Fruit fly (Drosophila melanogaster): Measurements from ENCODE around the gene opm.
A peak's percentile ranks its signal among the peaks of the same experiment; 100 is the strongest.

opm gene

DNA sequence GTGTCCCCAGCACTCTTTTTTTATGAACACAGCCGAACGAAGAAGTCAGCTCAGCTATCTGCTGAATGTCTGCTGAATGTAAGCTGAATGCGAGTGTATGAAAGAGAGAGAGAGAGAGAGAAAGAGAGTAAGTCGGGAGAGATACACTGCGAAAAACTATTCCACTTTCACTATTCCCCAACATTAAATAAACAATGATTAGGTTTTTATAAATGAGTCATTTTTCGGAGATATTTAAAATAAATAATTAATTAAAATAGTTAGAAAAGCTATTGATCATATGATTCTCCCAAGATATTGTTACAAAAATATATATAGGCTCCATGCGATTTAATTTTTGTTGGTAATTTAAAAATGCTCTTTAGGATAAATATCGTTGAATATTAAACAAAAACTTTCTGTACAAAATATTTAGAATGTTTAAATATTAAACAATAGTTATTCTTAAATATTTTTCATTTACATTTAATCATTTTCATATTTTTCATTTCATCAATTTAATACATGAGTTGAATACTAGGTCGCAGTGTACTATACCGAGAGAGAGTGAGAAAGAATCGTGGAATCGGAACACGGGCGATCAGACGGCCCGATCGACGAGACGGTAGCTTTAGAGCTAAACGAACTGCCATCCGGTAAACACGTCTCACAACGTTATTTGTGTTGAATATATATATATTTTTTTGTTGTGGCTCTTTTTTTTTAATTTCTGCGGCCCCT lies 42.2 kb downstream of the opm start, which contains the start of gene be (continued):
- TF ChIP-seq CG15073 (GFP tag; optimal IDR thresholded peaks at IDR 0.05) (no peak), CG6791 (GFP tag; IDR thresholded peaks at IDR 0.05; ENCODE audit: partially characterized antibody) (no peak), pita (GFP tag; optimal IDR thresholded peaks at IDR 0.05) (no peak), disco-r (GFP tag; optimal IDR thresholded peaks at IDR 0.05) (no peak), CG11695 (GFP tag; IDR thresholded peaks at IDR 0.05) (peak; percentile 79), al (GFP tag; IDR thresholded peaks at IDR 0.05) (peak; percentile 44; the same call in 1 of the 2 replicates), CG12942 (GFP tag; optimal IDR thresholded peaks at IDR 0.05) (peak; percentile 46), Side (GFP tag; optimal IDR thresholded peaks at IDR 0.05) (no peak), Hmr (GFP tag; optimal IDR thresholded peaks at IDR 0.05) (peak; percentile 48), CG18599 (GFP tag; optimal IDR thresholded peaks at IDR 0.05) (peak; percentile 52), sna (GFP tag; IDR thresholded peaks at IDR 0.05; ENCODE audit: partially characterized antibody) (no peak), CG32532 (GFP tag; IDR thresholded peaks at IDR 0.05) (peak; percentile 71), Sry-β (GFP tag; optimal IDR thresholded peaks at IDR 0.05) (no peak), ken (GFP tag; IDR thresholded peaks at IDR 0.05) (no peak), gfzf (GFP tag; optimal IDR thresholded peaks at IDR 0.05) (no peak), CG13287 (GFP tag; IDR thresholded peaks at IDR 0.05; ENCODE audit: partially characterized antibody) (peak; percentile 10; the same call in 1 of the 2 replicates), CG14014 (GFP tag; IDR thresholded peaks at IDR 0.05) (peak; percentile 64), odd (GFP tag; optimal IDR thresholded peaks at IDR 0.05) (peak; percentile 68), CG17612 (GFP tag; IDR thresholded peaks at IDR 0.05) (no peak), Fer1 (GFP tag; optimal IDR thresholded peaks at IDR 0.05) (peak; percentile 22), CG14050 (GFP tag; IDR thresholded peaks at IDR 0.05) (peak; percentile 18; the same call in 1 of the 3 replicates), tgo (GFP tag; IDR thresholded peaks at IDR 0.05) (peak; percentile 77), CG4328 (GFP tag; optimal IDR thresholded peaks at IDR 0.05) (peak; percentile 73), corto (GFP tag; optimal IDR thresholded peaks at IDR 0.05) (peak; percentile 35), CG9215 (GFP tag; IDR thresholded peaks at IDR 0.05) (no peak; the same call in none of the 2 replicates), CG42726 (GFP tag; IDR thresholded peaks at IDR 0.05; ENCODE audit: partially characterized antibody) (no peak), sima (GFP tag; optimal IDR thresholded peaks at IDR 0.05) (no peak), CG34224 (GFP tag; IDR thresholded peaks at IDR 0.05; ENCODE audit: partially characterized antibody) (no peak), CG8359 (GFP tag; optimal IDR thresholded peaks at IDR 0.05; ENCODE audit: borderline replicate concordance) (no peak), Bgb (GFP tag; IDR thresholded peaks at IDR 0.05; ENCODE audit: partially characterized antibody) (peak; percentile 14; the same call in 1 of the 2 replicates), Nf-YA (GFP tag; IDR thresholded peaks at IDR 0.05) (0 out of 2 replicates have a peak, but pooled peaks have one; percentile 16), bcd (GFP tag; optimal IDR thresholded peaks at IDR 0.05) (peak; percentile 64), CG9932 (GFP tag; IDR thresholded peaks at IDR 0.05) (peak; percentile 69), CG34422 (GFP tag; IDR thresholded peaks at IDR 0.05) (no peak), Eip74EF (GFP tag; optimal IDR thresholded peaks at IDR 0.05) (peak in 1 of 2 experiments; percentile 50), CG2889 (GFP tag; IDR thresholded peaks at IDR 0.05) (no peak), CG1647 (GFP tag; optimal IDR thresholded peaks at IDR 0.05) (no peak), CG14710 (tag; optimal IDR thresholded peaks at IDR 0.05) (peak; percentile 87), Stat92E (GFP tag; optimal IDR thresholded peaks at IDR 0.05) (no peak), gsb (GFP tag; IDR thresholded peaks at IDR 0.05) (no peak), CG15479 (GFP tag; optimal IDR thresholded peaks at IDR 0.05) (no peak), klu (GFP tag; IDR thresholded peaks at IDR 0.05) (peak; percentile 32; the same call in 1 of the 2 replicates), CG3407 (GFP tag; optimal IDR thresholded peaks at IDR 0.05) (peak; percentile 10), insv (GFP tag; optimal IDR thresholded peaks at IDR 0.05) (peak in 1 of 2 experiments; percentile 25), jigr1 (GFP tag; IDR thresholded peaks at IDR 0.05) (no peak; the same call in 2 of the 3 replicates), Ssrp (tag; optimal IDR thresholded peaks at IDR 0.05) (peak; percentile 78), lab (GFP tag; optimal IDR thresholded peaks at IDR 0.05) (peak; percentile 35), aop (GFP tag; IDR thresholded peaks at IDR 0.05) (no peak)
